Fruit fly (Drosophila melanogaster): ENCODE measurements around the gene CG32486.
A peak's percentile ranks its signal among the peaks of the same experiment; 100 is the strongest.

CG32486 gene

DNA sequence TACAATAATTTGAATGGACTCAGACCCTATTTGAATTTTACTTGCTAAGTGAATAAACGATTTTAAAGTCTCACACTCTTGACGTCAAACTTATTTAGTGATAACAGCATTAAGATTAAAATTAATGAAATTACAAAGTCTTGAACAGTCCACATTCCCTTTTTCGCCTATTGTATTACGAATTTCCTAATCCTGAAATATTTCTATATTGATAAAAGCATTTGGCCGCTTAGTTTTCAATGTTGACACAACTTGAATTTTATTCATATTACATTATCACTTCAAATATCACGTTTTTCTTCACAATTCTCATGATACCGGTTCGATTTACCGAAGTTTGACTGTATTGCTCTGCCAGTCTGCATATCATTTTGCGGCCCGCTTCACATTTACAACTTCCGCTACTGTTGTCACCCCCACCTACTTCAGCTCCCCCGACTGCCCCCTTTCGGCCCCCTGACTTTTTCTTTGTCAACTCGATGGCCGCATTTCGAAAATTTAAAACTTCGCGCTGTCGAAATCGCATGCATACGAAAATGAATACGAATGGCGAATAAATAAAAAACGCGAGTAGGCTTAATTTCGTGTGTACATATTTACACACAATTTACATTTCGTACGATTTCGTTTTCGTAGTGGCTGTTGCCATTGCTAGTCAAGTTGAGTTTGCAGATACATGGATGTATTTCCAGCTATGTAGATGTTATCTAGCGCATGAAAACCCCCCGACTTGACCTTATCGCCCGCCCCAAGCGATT lies 7.9 kb upstream of the CG32486 start (continued):
- no peak for TF ChIP-seq Mrtf (GFP tag; IDR thresholded peaks at IDR 0.05)
- no peak for TF ChIP-seq CG16863 (GFP tag; optimal IDR thresholded peaks at IDR 0.05)
- TF ChIP-seq Sry-β (GFP tag; optimal IDR thresholded peaks at IDR 0.05), result no peak
- no peak for TF ChIP-seq CG4360 (GFP tag; IDR thresholded peaks at IDR 0.05)
- TF ChIP-seq Ssrp (tag; optimal IDR thresholded peaks at IDR 0.05), result peak; percentile 46
- TF ChIP-seq CG10321 (GFP tag; IDR thresholded peaks at IDR 0.05), result peak; percentile 38; the same call in 1 of the 2 replicates
- TF ChIP-seq Sox100B (GFP tag; optimal IDR thresholded peaks at IDR 0.05), result peak; percentile 52
- no peak for TF ChIP-seq dmrt11E (tag; optimal IDR thresholded peaks at IDR 0.05)
- TF ChIP-seq nau (GFP tag; optimal IDR thresholded peaks at IDR 0.05), result peak; percentile 73
- TF ChIP-seq CG2889 (GFP tag; IDR thresholded peaks at IDR 0.05), result no peak
- no peak for TF ChIP-seq CG10654 (GFP tag; optimal IDR thresholded peaks at IDR 0.05)
- TF ChIP-seq Hr39 (optimal IDR thresholded peaks at IDR 0.05), result no peak
- no peak for TF ChIP-seq CG43689 (GFP tag; IDR thresholded peaks at IDR 0.05)
- TF ChIP-seq lov (optimal IDR thresholded peaks at IDR 0.05), result no peak
- TF ChIP-seq lov (GFP tag; IDR thresholded peaks at IDR 0.05), result no peak
- no peak for TF ChIP-seq Usf (GFP tag; optimal IDR thresholded peaks at IDR 0.05)
- no peak for TF ChIP-seq CG15479 (GFP tag; optimal IDR thresholded peaks at IDR 0.05)
- peak; percentile 79 for TF ChIP-seq Fer1 (GFP tag; optimal IDR thresholded peaks at IDR 0.05)
- no peak for TF ChIP-seq CG14860 (GFP tag; IDR thresholded peaks at IDR 0.05; ENCODE audit: partially characterized antibody)
- no peak for TF ChIP-seq Dfd (GFP tag; optimal IDR thresholded peaks at IDR 0.05)
- TF ChIP-seq wor (GFP tag; IDR thresholded peaks at IDR 0.05), result no peak
- TF ChIP-seq CG7839 (tag; optimal IDR thresholded peaks at IDR 0.05), result peak; percentile 62
- no peak for TF ChIP-seq toy (GFP tag; IDR thresholded peaks at IDR 0.05)
- TF ChIP-seq tgo (GFP tag; IDR thresholded peaks at IDR 0.05), result peak; percentile 27; the same call in 1 of the 3 replicates
- TF ChIP-seq HHEX (GFP tag; optimal IDR thresholded peaks at IDR 0.05), result peak; percentile 67
- peak; percentile 69 for TF ChIP-seq CoRest (tag; optimal IDR thresholded peaks at IDR 0.05)
- no peak for TF ChIP-seq Jarid2 (GFP tag; optimal IDR thresholded peaks at IDR 0.05)
- no peak for TF ChIP-seq da (GFP tag; optimal IDR thresholded peaks at IDR 0.05)
- no peak for TF ChIP-seq Gug (GFP tag; IDR thresholded peaks at IDR 0.05)
- no peak for TF ChIP-seq gro (GFP tag; optimal IDR thresholded peaks at IDR 0.05)
- no peak for TF ChIP-seq CG13624 (GFP tag; optimal IDR thresholded peaks at IDR 0.05)
- no peak for TF ChIP-seq CG1647 (GFP tag; optimal IDR thresholded peaks at IDR 0.05)
- TF ChIP-seq grau (tag; optimal IDR thresholded peaks at IDR 0.05), result peak; percentile 87
- no peak for TF ChIP-seq hkb (optimal IDR thresholded peaks at IDR 0.05)
- no peak; the same call in 1 of the 2 replicates for TF ChIP-seq hkb (GFP tag; IDR thresholded peaks at IDR 0.05)
- no peak for TF ChIP-seq zen2 (GFP tag; IDR thresholded peaks at IDR 0.05; ENCODE audit: partially characterized antibody)
- no peak; the same call in 1 of the 2 replicates for TF ChIP-seq CG31224 (GFP tag; IDR thresholded peaks at IDR 0.05)
- no peak for TF ChIP-seq Atf3 (GFP tag; optimal IDR thresholded peaks at IDR 0.05)
- peak; percentile 0 for TF ChIP-seq NfI (GFP tag; optimal IDR thresholded peaks at IDR 0.05)
- TF ChIP-seq Kr (GFP tag; optimal IDR thresholded peaks at IDR 0.05), result no peak
- TF ChIP-seq cad (GFP tag; optimal IDR thresholded peaks at IDR 0.05), result no peak
- TF ChIP-seq Dip3 (GFP tag; optimal IDR thresholded peaks at IDR 0.05), result peak; percentile 16
- no peak for TF ChIP-seq bbx (GFP tag; IDR thresholded peaks at IDR 0.05; ENCODE audit: partially characterized antibody)
- TF ChIP-seq CG11456 (GFP tag; IDR thresholded peaks at IDR 0.05), result no peak
- TF ChIP-seq CG9215 (GFP tag; IDR thresholded peaks at IDR 0.05), result peak; percentile 27; the same call in 1 of the 2 replicates
- no peak for TF ChIP-seq Atf-2 (GFP tag; optimal IDR thresholded peaks at IDR 0.05)
- no peak for TF ChIP-seq H15 (GFP tag; IDR thresholded peaks at IDR 0.05)
- no peak for TF ChIP-seq CG4282 (GFP tag; optimal IDR thresholded peaks at IDR 0.05)
- TF ChIP-seq crol (GFP tag; IDR thresholded peaks at IDR 0.05), result peak; percentile 83
- TF ChIP-seq tup (GFP tag; optimal IDR thresholded peaks at IDR 0.05), result no peak
- TF ChIP-seq CG9817 (tag; optimal IDR thresholded peaks at IDR 0.05), result peak; percentile 23

Data from whole organism, embryonic.